Fruit fly (Drosophila melanogaster) whole organism, wandering third instar larva: ENCODE measurements around the gene CG15439.

Experiments
- Dif ChIP-seq: fragments of 200-275, 200-300 bp; sonication (Bioruptor generic); optimal IDR thresholded peaks from 2 replicates; lab custom pipeline; 2018; ENCODE audit warnings: missing biosample characterization, missing genetic modification characterization; ENCODE audit not compliant: partially characterized antibody
- Hr78 ChIP-seq: fragments of >200 bp; optimal IDR thresholded peaks from 2 replicates; lab custom pipeline; 2017; ENCODE audit warnings: missing biosample characterization, missing genetic modification characterization
- Jra ChIP-seq: sonication (Bioruptor generic); optimal IDR thresholded peaks from 2 replicates; lab custom pipeline; 2016; ENCODE audit warnings: missing biosample characterization, missing genetic modification characterization
- OdsH ChIP-seq: fragments of 200-800 bp; sonication (Bioruptor generic); optimal IDR thresholded peaks from 2 replicates; lab custom pipeline; 2016; ENCODE audit warnings: missing biosample characterization, mild to moderate bottlenecking, missing genetic modification characterization
- Sp1 ChIP-seq: fragments of 200-800 bp; sonication (Bioruptor generic); optimal IDR thresholded peaks from 3 replicates; lab custom pipeline; 2019; ENCODE audit warnings: missing biosample characterization, mild to moderate bottlenecking, missing genetic modification characterization, moderate library complexity
- Vsx2 ChIP-seq: fragments of 200-300, 225-300 bp; sonication (Bioruptor generic); optimal IDR thresholded peaks from 2 replicates; lab custom pipeline; 2018; ENCODE audit warnings: missing biosample characterization, missing genetic modification characterization; ENCODE audit not compliant: partially characterized antibody
- ey ChIP-seq: fragments of 200-800 bp; sonication (Bioruptor generic); optimal IDR thresholded peaks from 2 replicates; lab custom pipeline; 2016; ENCODE audit warnings: missing biosample characterization, missing genetic modification characterization
- fru ChIP-seq: fragments of 200-800 bp; sonication (Bioruptor generic); optimal IDR thresholded peaks from 3 replicates; lab custom pipeline; 2016; ENCODE audit warnings: missing biosample characterization, mild to moderate bottlenecking, missing genetic modification characterization
- lola ChIP-seq: fragments of >200 bp; optimal IDR thresholded peaks from 2 replicates; lab custom pipeline; 2017; ENCODE audit warnings: missing biosample characterization, missing genetic modification characterization
- psq ChIP-seq: fragments of 200-800 bp; sonication (Bioruptor generic); optimal IDR thresholded peaks from 3 replicates; lab custom pipeline; 2017; ENCODE audit warnings: missing biosample characterization, mild to moderate bottlenecking, missing genetic modification characterization, moderate library complexity

DNA sequence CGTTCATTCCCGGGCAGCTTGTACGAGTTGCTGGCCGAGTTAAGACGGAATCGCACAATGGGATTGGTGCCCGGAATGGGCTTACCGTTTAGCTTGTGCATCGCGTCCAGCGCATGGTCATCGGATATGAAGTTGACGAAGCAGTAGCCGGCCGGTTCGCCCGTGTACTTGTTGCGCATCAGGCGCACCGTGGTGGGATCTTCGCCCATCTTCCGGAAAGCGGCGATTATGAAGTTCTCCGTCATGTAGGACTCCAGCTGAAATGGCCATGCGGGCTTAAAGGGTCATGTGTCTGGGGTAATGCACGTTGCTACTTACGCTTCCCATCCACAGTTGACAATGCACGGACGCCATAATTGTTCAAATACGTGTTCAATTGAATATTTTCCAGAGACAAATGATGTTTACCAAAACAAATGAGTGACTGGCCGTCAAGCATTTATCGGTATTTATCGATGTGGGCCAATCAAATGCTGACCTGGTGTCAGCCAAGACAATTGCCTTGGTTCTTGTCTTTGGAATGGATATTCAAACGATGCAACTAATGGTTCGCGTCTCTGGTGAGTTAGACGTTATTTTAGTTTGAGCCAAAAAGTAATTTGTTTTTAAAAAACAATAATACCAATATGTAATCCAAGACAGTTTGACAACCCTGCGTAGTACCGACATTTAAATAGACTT is 1.3 kb upstream of the CG15439 start, which contains the start of the genes Secp43 and ND-B8:
- TF ChIP-seq OdsH (GFP tag; lab: Kevin White, UChicago) (no peak), Jra (GFP tag; lab: Kevin White, UChicago) (no peak), lola (GFP tag; lab: Kevin White, UChicago) (no peak), Hr78 (GFP tag; lab: Kevin White, UChicago) (no peak), psq (GFP tag; lab: Kevin White, UChicago) (no peak), fru (GFP tag; lab: Kevin White, UChicago) (no peak), Dif (GFP tag; lab: Kevin White, UChicago) (no peak), ey (GFP tag; lab: Kevin White, UChicago) (no peak), Vsx2 (GFP tag; lab: Kevin White, UChicago) (no peak), Sp1 (no peak)
